Worm (Caenorhabditis elegans): ENCODE data around the gene Y11D7A.8.

The Y11D7A.8 gene

DNA sequence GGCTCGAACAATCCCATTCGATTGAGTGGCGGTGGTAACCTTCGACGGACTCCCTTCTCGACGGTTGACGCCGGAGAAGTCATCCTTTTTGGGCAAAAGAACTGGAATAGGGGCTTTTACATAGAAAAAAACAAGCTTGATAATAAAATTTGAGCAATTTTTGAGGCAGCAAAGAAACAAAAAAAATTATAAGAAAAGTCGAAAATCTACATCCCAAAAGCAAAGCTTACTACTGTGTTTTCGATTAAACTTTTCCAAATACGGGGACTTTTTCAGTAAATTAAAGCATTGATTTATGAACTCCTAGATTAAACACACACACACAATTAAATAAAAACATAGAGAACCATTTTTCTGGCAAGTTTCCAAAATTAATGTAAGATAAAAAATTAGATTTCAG is 4.8 kb downstream of the Y11D7A.8 start, which contains the start of gene Y11D7A.9:
TSS of gene Y11D7A.9 (minus strand) at position 101 of the 400 bp plus-strand sequence.
- TF ChIP-seq lsy-2 (tag; optimal IDR thresholded peaks at IDR 0.05) (no peak), ceh-16 (tag; optimal IDR thresholded peaks at IDR 0.05) (no peak), ama-1 (optimal IDR thresholded peaks at IDR 0.05) (no peak)

DNA sequence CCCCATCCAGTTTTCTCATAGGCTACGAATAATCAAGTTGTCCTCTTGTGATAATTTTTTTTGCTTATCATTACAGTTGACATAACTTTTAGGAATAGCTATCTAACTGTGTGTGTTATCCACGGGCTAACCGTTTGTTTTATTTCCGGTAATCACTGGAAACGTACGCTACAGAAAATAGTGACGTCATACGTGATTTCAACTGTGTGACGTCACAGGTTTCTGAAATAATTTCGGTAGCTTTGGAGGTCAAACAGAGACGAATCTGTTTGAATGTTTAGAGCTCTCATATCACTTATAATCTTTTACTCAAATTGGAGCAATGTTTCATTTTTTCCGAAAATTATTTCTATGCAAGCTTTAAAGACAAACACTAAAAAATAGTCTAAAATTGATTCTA is 5.7 kb downstream of the Y11D7A.8 start:
- TF ChIP-seq ZK546.5 (tag; optimal IDR thresholded peaks at IDR 0.05) (no peak), nhr-77 (tag; optimal IDR thresholded peaks at IDR 0.05) (no peak), ztf-11 (tag; optimal IDR thresholded peaks at IDR 0.05) (no peak), sma-9 (GFP tag; optimal IDR thresholded peaks at IDR 0.05) (no peak), sma-9 (tag; optimal IDR thresholded peaks at IDR 0.05) (no peak), lsy-2 (tag; optimal IDR thresholded peaks at IDR 0.05) (no peak), nhr-6 (tag; optimal IDR thresholded peaks at IDR 0.05) (no peak), nhr-11 (tag; optimal IDR thresholded peaks at IDR 0.05) (no peak), C34F6.9 (tag; optimal IDR thresholded peaks at IDR 0.05) (no peak), alr-1 (tag; optimal IDR thresholded peaks at IDR 0.05) (no peak), nhr-10 (tag; optimal IDR thresholded peaks at IDR 0.05) (no peak), blmp-1 (tag; optimal IDR thresholded peaks at IDR 0.05; ENCODE audit: insufficient read depth) (no peak), peb-1 (tag; optimal IDR thresholded peaks at IDR 0.05) (no peak), unc-39 (tag; optimal IDR thresholded peaks at IDR 0.05) (no peak), sem-4 (tag; optimal IDR thresholded peaks at IDR 0.05) (no peak), mdl-1 (tag; optimal IDR thresholded peaks at IDR 0.05) (no peak), nhr-129 (tag; optimal IDR thresholded peaks at IDR 0.05) (no peak)

DNA sequence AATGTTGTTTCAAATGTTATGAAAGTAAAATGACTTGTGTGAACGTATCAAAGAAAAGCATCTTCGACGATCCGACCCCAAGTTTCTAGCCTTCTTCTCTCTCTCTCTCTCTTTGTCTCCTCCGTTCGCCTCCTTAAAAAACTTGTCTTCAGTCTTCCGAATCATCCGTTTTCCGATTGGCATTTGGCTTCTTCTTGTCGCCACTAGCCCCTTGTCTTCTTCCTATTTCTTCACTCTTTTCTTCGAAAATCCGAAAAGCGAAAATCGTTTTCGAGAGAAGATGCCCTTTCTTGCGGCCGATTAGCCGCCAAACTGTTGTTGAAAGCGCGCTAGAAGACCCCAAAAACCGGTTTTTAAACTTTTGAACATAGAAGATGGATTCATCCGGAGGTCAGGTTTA is 7.4 kb downstream of the Y11D7A.8 start:
- TF ChIP-seq lin-39 (tag; optimal IDR thresholded peaks at IDR 0.05) (no peak), sma-9 (GFP tag; optimal IDR thresholded peaks at IDR 0.05) (no peak), sma-9 (tag; optimal IDR thresholded peaks at IDR 0.05) (no peak), nhr-21 (tag; optimal IDR thresholded peaks at IDR 0.05) (peak; percentile 50), sem-4 (tag; optimal IDR thresholded peaks at IDR 0.05) (peak; percentile 9), alr-1 (tag; optimal IDR thresholded peaks at IDR 0.05) (no peak), ZK546.5 (tag; optimal IDR thresholded peaks at IDR 0.05) (no peak), elt-3 (tag; optimal IDR thresholded peaks at IDR 0.05) (no peak), crh-2 (tag; optimal IDR thresholded peaks at IDR 0.05) (no peak), ama-1 (optimal IDR thresholded peaks at IDR 0.05) (peak; percentile 44), nhr-6 (tag; optimal IDR thresholded peaks at IDR 0.05) (no peak), mdl-1 (tag; optimal IDR thresholded peaks at IDR 0.05) (no peak), nhr-12 (tag; optimal IDR thresholded peaks at IDR 0.05) (no peak)

- TF ChIP-seq egl-27 (tag; optimal IDR thresholded peaks at IDR 0.05) (no peak), mbf-1 (tag; optimal IDR thresholded peaks at IDR 0.05) (no peak), nhr-23 (tag; optimal IDR thresholded peaks at IDR 0.05) (no peak), skn-1 (tag; optimal IDR thresholded peaks at IDR 0.05) (peak; percentile 80)
Measured at ce11 chrIV:9259687-9260086, 8.5 kb downstream of the Y11D7A.8 start, which contains the start of gene Y11D7A.10. TSS of gene Y11D7A.10 (minus strand) at chrIV:9259768.

DNA sequence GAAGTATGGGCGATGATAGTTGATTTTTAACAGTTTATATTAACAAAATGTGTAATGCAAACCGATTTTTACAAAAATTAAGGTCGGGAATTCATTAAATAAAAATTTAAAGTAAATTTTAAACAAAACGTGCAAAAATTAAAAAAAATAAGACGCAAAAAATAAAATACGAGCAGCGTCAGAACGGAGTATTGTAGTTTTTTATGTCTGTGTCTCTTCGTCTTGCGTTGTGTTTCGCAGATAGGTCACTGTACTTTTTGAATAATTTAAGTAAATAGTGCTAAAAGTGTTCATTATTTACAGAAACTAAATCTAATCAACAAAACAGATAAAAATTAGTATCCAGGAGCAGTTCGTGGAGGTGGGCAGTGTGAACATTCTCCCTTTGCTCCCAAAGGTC is 9.2 kb downstream of the Y11D7A.8 start:
- peak; percentile 66 for TF ChIP-seq C34F6.9 (tag; optimal IDR thresholded peaks at IDR 0.05)
- peak; percentile 15 for TF ChIP-seq sma-9 (GFP tag; optimal IDR thresholded peaks at IDR 0.05)
- TF ChIP-seq sma-9 (tag; optimal IDR thresholded peaks at IDR 0.05): no peak
- no peak for TF ChIP-seq peb-1 (tag; optimal IDR thresholded peaks at IDR 0.05)
- no peak for TF ChIP-seq ztf-4 (tag; optimal IDR thresholded peaks at IDR 0.05)
- TF ChIP-seq gmeb-1 (tag; optimal IDR thresholded peaks at IDR 0.05): peak; percentile 44
- TF ChIP-seq nhr-129 (tag; optimal IDR thresholded peaks at IDR 0.05): peak; percentile 2
- no peak for TF ChIP-seq nhr-237 (tag; optimal IDR thresholded peaks at IDR 0.05)
- peak; percentile 60 for TF ChIP-seq unc-55 (GFP tag; optimal IDR thresholded peaks at IDR 0.05)

DNA sequence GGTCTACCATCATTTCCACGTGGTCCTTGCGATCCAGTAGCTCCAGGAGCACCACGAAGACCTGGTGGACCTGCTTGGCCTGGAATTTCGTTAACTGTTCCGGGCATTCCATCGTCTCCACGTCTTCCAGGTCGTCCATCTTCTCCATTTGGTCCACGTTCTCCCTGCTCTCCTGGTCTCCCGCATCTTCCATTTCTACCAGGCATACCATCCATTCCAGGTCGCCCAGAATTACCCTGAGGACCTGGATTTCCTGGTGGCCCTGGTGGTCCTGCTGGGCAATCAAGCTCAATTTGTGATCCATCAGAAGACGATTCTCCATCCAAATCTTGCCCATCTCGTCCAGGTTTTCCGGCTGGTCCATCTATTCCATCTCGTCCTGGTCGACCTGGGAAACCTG is 9.6 kb downstream of the Y11D7A.8 start:
- no peak for TF ChIP-seq C34F6.9 (tag; optimal IDR thresholded peaks at IDR 0.05)
- TF ChIP-seq nhr-25 (tag; optimal IDR thresholded peaks at IDR 0.05): no peak
- no peak for TF ChIP-seq sma-3 (GFP tag; optimal IDR thresholded peaks at IDR 0.05)
- no peak for TF ChIP-seq mbf-1 (tag; optimal IDR thresholded peaks at IDR 0.05)
- no peak for TF ChIP-seq nhr-129 (tag; optimal IDR thresholded peaks at IDR 0.05)
- no peak for TF ChIP-seq sem-4 (tag; optimal IDR thresholded peaks at IDR 0.05)
- TF ChIP-seq alr-1 (tag; optimal IDR thresholded peaks at IDR 0.05): no peak
- no peak for TF ChIP-seq nhr-10 (tag; optimal IDR thresholded peaks at IDR 0.05)
- no peak for TF ChIP-seq snpc-4 (tag; optimal IDR thresholded peaks at IDR 0.05)
- TF ChIP-seq lin-13 (GFP tag; optimal IDR thresholded peaks at IDR 0.05): no peak
- TF ChIP-seq egl-27 (tag; optimal IDR thresholded peaks at IDR 0.05): no peak
- no peak for TF ChIP-seq sma-9 (GFP tag; optimal IDR thresholded peaks at IDR 0.05)
- no peak for TF ChIP-seq sma-9 (tag; optimal IDR thresholded peaks at IDR 0.05)
